Fruit fly (Drosophila melanogaster): Measurements from ENCODE around the gene CG9192.

CG9192 gene

DNA sequence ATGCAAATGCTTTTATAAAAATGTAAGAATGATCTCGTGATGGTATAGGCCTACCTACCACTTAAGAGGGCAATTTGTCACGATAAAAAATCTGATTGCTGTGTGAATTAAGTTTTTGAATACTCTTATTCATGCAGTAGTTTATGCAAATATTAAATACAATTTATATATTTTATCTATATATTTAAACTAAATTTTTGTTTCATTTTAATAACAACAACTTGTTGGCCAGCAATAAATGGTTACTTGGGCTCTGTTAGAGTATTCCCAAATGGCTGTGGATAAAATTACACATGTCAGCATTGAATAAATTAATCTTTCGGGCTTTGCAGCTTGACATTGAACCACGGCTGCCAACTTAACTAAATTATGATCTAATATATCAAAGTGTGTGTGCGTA lies 20.4 kb upstream of the CG9192 start (continued):
- TF ChIP-seq pros (GFP tag; optimal IDR thresholded peaks at IDR 0.05) (no peak), Adf1 (GFP tag; IDR thresholded peaks at IDR 0.05) (peak; percentile 36; the same call in 1 of the 2 replicates), knrl (GFP tag; IDR thresholded peaks at IDR 0.05; ENCODE audit: partially characterized antibody) (no peak), Nf-YC (tag; optimal IDR thresholded peaks at IDR 0.05) (no peak), wor (GFP tag; IDR thresholded peaks at IDR 0.05) (no peak), ara (GFP tag; IDR thresholded peaks at IDR 0.05) (no peak), sens (GFP tag) (no peak), CG32767 (GFP tag; IDR thresholded peaks at IDR 0.05) (no peak), sisA (GFP tag; IDR thresholded peaks at IDR 0.05) (no peak), rib (GFP tag; IDR thresholded peaks at IDR 0.05) (no peak), CG7839 (tag; optimal IDR thresholded peaks at IDR 0.05) (peak; percentile 40), CG17361 (GFP tag; IDR thresholded peaks at IDR 0.05) (no peak), slp2 (GFP tag; optimal IDR thresholded peaks at IDR 0.05) (no peak), sd (tag; optimal IDR thresholded peaks at IDR 0.05) (peak; percentile 18), stc (GFP tag; IDR thresholded peaks at IDR 0.05) (no peak), Poxn (GFP tag; IDR thresholded peaks at IDR 0.05) (no peak), hbn (GFP tag; IDR thresholded peaks at IDR 0.05; ENCODE audit: partially characterized antibody) (no peak), eyg (GFP tag; optimal IDR thresholded peaks at IDR 0.05) (no peak), prd (optimal IDR thresholded peaks at IDR 0.05) (no peak), prd (GFP tag; IDR thresholded peaks at IDR 0.05) (peak; percentile 29; the same call in 1 of the 3 replicates), Dip2 (GFP tag; IDR thresholded peaks at IDR 0.05) (no peak), ash1 (GFP tag; optimal IDR thresholded peaks at IDR 0.05) (no peak), CG2889 (GFP tag; IDR thresholded peaks at IDR 0.05) (no peak), CG30431 (GFP tag; optimal IDR thresholded peaks at IDR 0.05) (no peak), wdn (GFP tag; IDR thresholded peaks at IDR 0.05) (no peak), CG10565 (GFP tag; optimal IDR thresholded peaks at IDR 0.05) (no peak), CG17912 (GFP tag; optimal IDR thresholded peaks at IDR 0.05) (no peak), Rx (GFP tag; IDR thresholded peaks at IDR 0.05) (no peak), CG3726 (GFP tag; IDR thresholded peaks at IDR 0.05) (no peak), Xrp1 (GFP tag; IDR thresholded peaks at IDR 0.05) (no peak), Abd-B (GFP tag; optimal IDR thresholded peaks at IDR 0.05) (peak; percentile 4), tap (tag; optimal IDR thresholded peaks at IDR 0.05) (no peak), B-H1 (GFP tag; IDR thresholded peaks at IDR 0.05) (no peak), pita (GFP tag; optimal IDR thresholded peaks at IDR 0.05) (no peak), CG3847 (GFP tag; IDR thresholded peaks at IDR 0.05) (peak; percentile 47), CG7372 (GFP tag; IDR thresholded peaks at IDR 0.05) (no peak), repo (GFP tag; optimal IDR thresholded peaks at IDR 0.05) (no peak), NfI (GFP tag; optimal IDR thresholded peaks at IDR 0.05) (no peak), vfl (GFP tag; optimal IDR thresholded peaks at IDR 0.05) (no peak), CG4282 (GFP tag; optimal IDR thresholded peaks at IDR 0.05) (no peak), ato (GFP tag; IDR thresholded peaks at IDR 0.05; ENCODE audit: partially characterized antibody) (no peak), ro (GFP tag; IDR thresholded peaks at IDR 0.05) (no peak), jigr1 (GFP tag; IDR thresholded peaks at IDR 0.05) (no peak), Sry-β (GFP tag; optimal IDR thresholded peaks at IDR 0.05) (no peak), gcm (GFP tag; optimal IDR thresholded peaks at IDR 0.05) (no peak), odd (GFP tag; optimal IDR thresholded peaks at IDR 0.05) (no peak), CG34422 (GFP tag; IDR thresholded peaks at IDR 0.05) (no peak), CG2202 (tag; optimal IDR thresholded peaks at IDR 0.05) (no peak), sug (tag; optimal IDR thresholded peaks at IDR 0.05) (no peak), Pdp1 (GFP tag; optimal IDR thresholded peaks at IDR 0.05) (no peak), CG2678 (tag; optimal IDR thresholded peaks at IDR 0.05) (peak; percentile 62), usp (GFP tag; optimal IDR thresholded peaks at IDR 0.05) (no peak), CG15696 (tag; optimal IDR thresholded peaks at IDR 0.05) (no peak), Ets65A (GFP tag) (no peak)

Data from whole organism, embryonic.